Worm (Caenorhabditis elegans) whole organism, early embryonic: ENCODE measurements around the gene F49C5.11.

Experiments
- aly-1 ChIP-seq: sonication (generic microtip); optimal IDR thresholded peaks from 2 replicates; lab custom pipeline; 2016; ENCODE audit warnings: missing genetic modification characterization, missing compliant biosample characterization
- ama-1 ChIP-seq: fragments of 150-350 bp; optimal IDR thresholded peaks from 2 replicates; lab custom pipeline; 2014
- ceh-36 ChIP-seq: sonication (generic microtip); optimal IDR thresholded peaks from 2 replicates; lab custom pipeline; 2016; ENCODE audit warnings: missing genetic modification characterization, inconsistent platforms, missing compliant biosample characterization
- flt-1 ChIP-seq: fragments of 200-800 bp; sonication (Bioruptor generic); IDR thresholded peaks from 2 replicates; pipeline ENCODE4 v1.3.6; 2022; ENCODE audit warnings: missing genetic modification characterization, missing compliant biosample characterization
- hmbx-1 ChIP-seq: sonication (generic microtip); optimal IDR thresholded peaks from 2 replicates; lab custom pipeline; 2016; ENCODE audit warnings: mild to moderate bottlenecking, missing genetic modification characterization, missing compliant biosample characterization
- hmg-4 ChIP-seq: fragments of 200-800 bp; sonication (Bioruptor generic); optimal IDR thresholded peaks from 2 replicates; lab custom pipeline; 2018; ENCODE audit warnings: mild to moderate bottlenecking, missing genetic modification characterization, missing compliant biosample characterization
- scrt-1 ChIP-seq: fragments of 200-800 bp; sonication (Bioruptor generic); IDR thresholded peaks from 2 replicates; pipeline ENCODE4 v1.3.6; 2022; ENCODE audit warnings: missing genetic modification characterization, missing compliant biosample characterization
- sea-1 ChIP-seq: fragments of 200-800 bp; sonication (Bioruptor generic); conservative IDR thresholded peaks from 2 replicates; pipeline ENCODE4 v1.3.6; 2022; ENCODE audit warnings: missing genetic modification characterization, missing compliant biosample characterization
- tbx-11 ChIP-seq: fragments of 200-800 bp; sonication (Bioruptor generic); IDR thresholded peaks from 2 replicates; pipeline ENCODE4 v1.3.6; 2022; ENCODE audit warnings: missing genetic modification characterization, missing compliant biosample characterization
- tra-4 ChIP-seq: sonication (generic microtip); optimal IDR thresholded peaks from 2 replicates; lab custom pipeline; 2017; ENCODE audit warnings: missing genetic modification characterization, missing compliant biosample characterization

ce11 chrII:12549613-12550012 is 6.1 kb upstream of the F49C5.11 start:
- no peak for TF ChIP-seq tra-4 (tag; lab: Kevin White, UChicago)
- no peak for TF ChIP-seq ama-1 (lab: Kevin White, UChicago)
- no peak for TF ChIP-seq flt-1 (GFP tag; lab: Robert Waterston, UW)
- no peak for TF ChIP-seq hmbx-1 (tag; lab: Kevin White, UChicago)
- no peak for TF ChIP-seq sea-1 (GFP tag; lab: Robert Waterston, UW)
- TF ChIP-seq scrt-1 (GFP tag; lab: Robert Waterston, UW) = no peak
- TF ChIP-seq aly-1 (tag; lab: Kevin White, UChicago) = no peak
- no peak for TF ChIP-seq hmg-4 (GFP tag; lab: Kevin White, UChicago)
- no peak for TF ChIP-seq ceh-36
- TF ChIP-seq tbx-11 (GFP tag; lab: Robert Waterston, UW) = no peak
